Fruit fly (Drosophila melanogaster) whole organism, prepupa: ENCODE measurements around the gene Cp7Fa.

ENCODE experiments used
- CG10631 ChIP-seq: fragments of 200-800 bp; sonication (Bioruptor generic); optimal IDR thresholded peaks from 2 replicates; lab custom pipeline; 2016; ENCODE audit warnings: missing biosample characterization, missing genetic modification characterization
- CG1621 ChIP-seq: fragments of 200-800 bp; sonication (Bioruptor generic); optimal IDR thresholded peaks from 3 replicates; lab custom pipeline; 2018; ENCODE audit warnings: missing biosample characterization, mild to moderate bottlenecking, missing genetic modification characterization
- CG4318 ChIP-seq: fragments of 200-800 bp; sonication (Bioruptor generic); optimal IDR thresholded peaks from 3 replicates; lab custom pipeline; 2017; ENCODE audit warnings: missing biosample characterization, mild to moderate bottlenecking, missing genetic modification characterization
- CG6792 ChIP-seq: fragments of 200-800 bp; sonication (Bioruptor generic); optimal IDR thresholded peaks from 3 replicates; lab custom pipeline; 2016; ENCODE audit warnings: missing biosample characterization, missing genetic modification characterization
- CG6808 ChIP-seq: fragments of 200-800 bp; sonication (Bioruptor generic); optimal IDR thresholded peaks from 3 replicates; lab custom pipeline; 2017; ENCODE audit warnings: missing biosample characterization, missing genetic modification characterization, mild to moderate bottlenecking, moderate library complexity, missing genetic modification reagents
- CG8119 ChIP-seq: fragments of 200-800 bp; sonication (Bioruptor generic); IDR thresholded peaks from 3 replicates; pipeline ENCODE4 v1.3.6; 2022; ENCODE audit warnings: missing biosample characterization, missing genetic modification characterization
- Ets21C ChIP-seq: fragments of 200-800 bp; sonication (Bioruptor generic); optimal IDR thresholded peaks from 3 replicates; lab custom pipeline; 2016; ENCODE audit warnings: missing biosample characterization, missing genetic modification characterization
- Gug ChIP-seq: fragments of 200-800 bp; sonication (Bioruptor generic); IDR thresholded peaks from 2 replicates; pipeline ENCODE4 v1.3.6; 2022; ENCODE audit warnings: missing biosample characterization, missing genetic modification characterization
- dsx ChIP-seq: fragments of 200-800 bp; optimal IDR thresholded peaks from 3 replicates; lab custom pipeline; 2019; ENCODE audit warnings: missing biosample characterization, mild to moderate bottlenecking, missing genetic modification characterization, moderate library complexity; ENCODE audit not compliant: poor library complexity, severe bottlenecking

DNA sequence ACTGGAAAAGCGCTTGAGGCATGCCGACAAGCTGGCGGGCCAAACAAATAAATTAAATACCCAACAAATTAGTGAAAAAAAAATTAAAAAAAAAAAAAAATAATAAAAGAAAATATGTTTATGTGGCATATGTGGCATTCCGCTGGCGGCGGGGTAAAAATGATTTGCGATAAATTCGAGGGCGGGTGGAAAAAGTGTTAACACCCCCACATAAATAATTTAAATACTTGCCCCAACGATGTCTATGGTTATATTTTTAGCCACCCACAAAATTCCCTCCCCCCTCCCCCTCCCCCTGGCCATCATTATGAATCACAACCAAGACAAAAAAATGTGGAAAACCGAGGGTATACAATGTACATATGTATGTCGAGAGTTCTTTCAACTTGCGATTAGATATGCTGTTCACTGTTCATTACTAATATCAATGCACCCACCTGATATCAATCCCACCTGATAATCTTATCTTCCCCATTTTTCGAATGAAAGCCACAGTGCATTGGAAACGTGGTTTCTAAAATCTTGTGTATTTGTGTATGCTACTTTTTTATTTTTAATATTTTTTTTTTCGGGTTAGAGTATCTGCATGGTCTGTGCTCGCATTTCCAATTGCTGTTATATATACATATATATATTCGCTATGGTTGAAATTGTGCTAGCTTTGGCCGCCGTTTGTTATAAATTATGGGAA is 20.3 kb upstream of the Cp7Fa start:
- TF ChIP-seq CG10631 (GFP tag; lab: Kevin White, UChicago) (no peak), CG8119 (GFP tag; lab: Robert Waterston, UW) (no peak), dsx (GFP tag; lab: Kevin White, UChicago) (no peak), CG4318 (no peak), CG6808 (no peak), Gug (GFP tag; lab: Robert Waterston, UW) (no peak), CG1621 (tag; lab: Kevin White, UChicago) (no peak), Ets21C (GFP tag; lab: Kevin White, UChicago) (no peak), CG6792 (no peak)
